Worm (Caenorhabditis elegans) whole organism, L4 larva: ENCODE data around the gene acox-3.

Experiments used
- ZK337.2 ChIP-seq: fragments of 200-800 bp; sonication (Bioruptor generic); IDR thresholded peaks from 2 replicates; pipeline ENCODE4 v1.3.6; 2022; ENCODE audit warnings: missing genetic modification reagents, missing genetic modification characterization, missing compliant biosample characterization
- ama-1 ChIP-seq: fragments of 150-350 bp; optimal IDR thresholded peaks from 2 replicates; lab custom pipeline; 2014; ENCODE audit warnings: inconsistent platforms, mixed read lengths
- dmd-8 ChIP-seq: fragments of 200-800 bp; sonication (Bioruptor generic); IDR thresholded peaks from 2 replicates; pipeline ENCODE4 v1.3.6; 2022; ENCODE audit warnings: missing genetic modification characterization, missing compliant biosample characterization
- dpl-1 ChIP-seq: fragments of 150-350 bp; optimal IDR thresholded peaks from 2 replicates; lab custom pipeline; 2014; ENCODE audit warnings: missing biosample characterization, missing genetic modification reagents, missing genetic modification characterization
- dve-1 ChIP-seq: sonication (generic microtip); optimal IDR thresholded peaks from 2 replicates; lab custom pipeline; 2017; ENCODE audit warnings: antibody characterized with exemption, mild to moderate bottlenecking, missing genetic modification characterization, missing compliant biosample characterization; ENCODE audit not compliant: insufficient read depth
- fos-1 ChIP-seq: fragments of 150-350 bp; optimal IDR thresholded peaks from 2 replicates; lab custom pipeline; 2014; ENCODE audit warnings: missing biosample characterization, missing genetic modification characterization
- lin-1 ChIP-seq: fragments of 200-800 bp; sonication (Bioruptor generic); IDR thresholded peaks from 2 replicates; pipeline ENCODE4 v1.3.6; 2022; ENCODE audit warnings: missing genetic modification reagents, missing genetic modification characterization, missing compliant biosample characterization
- unc-62 ChIP-seq, 3 experiments: fragments of 150-350 bp in 1 of 3; sonication (generic microtip); optimal IDR thresholded peaks in 2 of 3; peaks in 1 of 3; 1 replicate in 1 of 3; 2 replicates in 2 of 3; lab custom pipeline; 2014 to 2017; ENCODE audit warnings: missing biosample characterization in 3 of 3, missing genetic modification characterization in 3 of 3, missing genetic modification reagents in 3 of 3, missing genotype in 1 of 3
- ztf-11 ChIP-seq: fragments of 150-350 bp; optimal IDR thresholded peaks from 2 replicates; lab custom pipeline; 2014; ENCODE audit warnings: missing biosample characterization, missing genetic modification characterization

- TF ChIP-seq unc-62 (GFP tag; optimal IDR thresholded peaks at IDR 0.05 in 1 of 2; lab: Kevin White, UChicago) (no peak), unc-62 (tag; optimal IDR thresholded peaks at IDR 0.05; lab: Kevin White, UChicago) (no peak), fos-1 (tag; lab: Kevin White, UChicago) (no peak), dpl-1 (GFP tag; lab: Kevin White, UChicago) (no peak), dve-1 (tag; lab: Kevin White, UChicago) (no peak), dmd-8 (GFP tag; lab: Robert Waterston, UW) (no peak), ama-1 (lab: Kevin White, UChicago) (no peak), lin-1 (GFP tag; lab: Robert Waterston, UW) (no peak), ZK337.2 (no peak), ztf-11 (no peak)
These were observed 8.3 kb downstream of the acox-3 start, which contains the start of gene F58F9.9 for ce11 chrIV:6239993-6240392.
